Fruit fly (Drosophila melanogaster): ENCODE measurements around the gene RpLP1.

dm6 chr2L:426449-426848 lies 6.7 kb downstream of the RpLP1 start:
- TF ChIP-seq CG5204 (GFP tag; optimal IDR thresholded peaks at IDR 0.05) (no peak), CG7045 (GFP tag; optimal IDR thresholded peaks at IDR 0.05) (no peak)

All from whole organism, adult.